Worm (Caenorhabditis elegans): ENCODE measurements around the gene ZK1055.4.
"Not testable (repeated sequence)": the region's sequence is repeated elsewhere in the genome, so short reads cannot be mapped to it uniquely, and the experiment has no call there.

- TF ChIP-seq ceh-82, nhr-237, nhr-10 (tag; optimal IDR thresholded peaks at IDR 0.05): not testable (repeated sequence)
Measured at ce11 chrV:6581762-6582161, at the start of gene ZK1055.4.

All from whole organism, L2 larva.